Worm (Caenorhabditis elegans) whole organism, early embryonic: ENCODE data around the gene str-99.

Source experiments
- B0310.2 ChIP-seq: sonication (generic microtip); optimal IDR thresholded peaks from 2 replicates; lab custom pipeline; 2016; ENCODE audit warnings: mild to moderate bottlenecking, missing genetic modification characterization, missing compliant biosample characterization
- F13C5.2 ChIP-seq: sonication (generic microtip); optimal IDR thresholded peaks from 2 replicates; lab custom pipeline; 2017; ENCODE audit warnings: mild to moderate bottlenecking, missing genetic modification characterization, inconsistent platforms, missing compliant biosample characterization
- aly-1 ChIP-seq: sonication (generic microtip); optimal IDR thresholded peaks from 2 replicates; lab custom pipeline; 2016; ENCODE audit warnings: missing genetic modification characterization, missing compliant biosample characterization
- ama-1 ChIP-seq: fragments of 150-350 bp; optimal IDR thresholded peaks from 2 replicates; lab custom pipeline; 2014
- ceh-13 ChIP-seq: fragments of 200-800 bp; sonication (Bioruptor generic); optimal IDR thresholded peaks from 2 replicates; lab custom pipeline; 2018; ENCODE audit warnings: mild to moderate bottlenecking, missing genetic modification characterization, missing compliant biosample characterization
- ceh-36 ChIP-seq: sonication (generic microtip); optimal IDR thresholded peaks from 2 replicates; lab custom pipeline; 2016; ENCODE audit warnings: missing genetic modification characterization, inconsistent platforms, missing compliant biosample characterization
- ets-7 ChIP-seq: sonication (generic microtip); optimal IDR thresholded peaks from 2 replicates; lab custom pipeline; 2016; ENCODE audit warnings: missing genotype, missing genetic modification characterization, missing compliant biosample characterization
- flt-1 ChIP-seq: fragments of 200-800 bp; sonication (Bioruptor generic); IDR thresholded peaks from 2 replicates; pipeline ENCODE4 v1.3.6; 2022; ENCODE audit warnings: missing genetic modification characterization, missing compliant biosample characterization
- hmbx-1 ChIP-seq: sonication (generic microtip); optimal IDR thresholded peaks from 2 replicates; lab custom pipeline; 2016; ENCODE audit warnings: mild to moderate bottlenecking, missing genetic modification characterization, missing compliant biosample characterization
- hmg-4 ChIP-seq: fragments of 200-800 bp; sonication (Bioruptor generic); optimal IDR thresholded peaks from 2 replicates; lab custom pipeline; 2018; ENCODE audit warnings: mild to moderate bottlenecking, missing genetic modification characterization, missing compliant biosample characterization
- hnd-1 ChIP-seq: sonication (generic microtip); optimal IDR thresholded peaks from 2 replicates; lab custom pipeline; 2016; ENCODE audit warnings: missing genetic modification characterization, missing compliant biosample characterization
- pes-1 ChIP-seq: fragments of 200-800 bp; sonication (Bioruptor generic); IDR thresholded peaks from 2 replicates; pipeline ENCODE4 v1.3.6; 2022; ENCODE audit warnings: missing genetic modification reagents, missing genetic modification characterization, missing compliant biosample characterization
- scrt-1 ChIP-seq: fragments of 200-800 bp; sonication (Bioruptor generic); IDR thresholded peaks from 2 replicates; pipeline ENCODE4 v1.3.6; 2022; ENCODE audit warnings: missing genetic modification characterization, missing compliant biosample characterization
- sea-1 ChIP-seq: fragments of 200-800 bp; sonication (Bioruptor generic); conservative IDR thresholded peaks from 2 replicates; pipeline ENCODE4 v1.3.6; 2022; ENCODE audit warnings: missing genetic modification characterization, missing compliant biosample characterization
- tbx-11 ChIP-seq: fragments of 200-800 bp; sonication (Bioruptor generic); IDR thresholded peaks from 2 replicates; pipeline ENCODE4 v1.3.6; 2022; ENCODE audit warnings: missing genetic modification characterization, missing compliant biosample characterization
- tbx-37 ChIP-seq: fragments of 200-800 bp; sonication (Bioruptor generic); conservative IDR thresholded peaks from 2 replicates; pipeline ENCODE4 v1.3.6; 2022; ENCODE audit warnings: missing genetic modification reagents, missing genetic modification characterization, missing compliant biosample characterization
- tra-4 ChIP-seq: sonication (generic microtip); optimal IDR thresholded peaks from 2 replicates; lab custom pipeline; 2017; ENCODE audit warnings: missing genetic modification characterization, missing compliant biosample characterization

The str-99 gene

ce11 chrV:16139529-16139928 lies 18.8 kb downstream of the str-99 start, which contains the start of gene clc-11:
TSS of gene clc-11 (minus strand) at chrV:16139629.
- no peak for TF ChIP-seq B0310.2 (tag; lab: Kevin White, UChicago)
- TF ChIP-seq hmbx-1 (tag; lab: Kevin White, UChicago) = no peak
- no peak for TF ChIP-seq ceh-36 (tag; lab: Kevin White, UChicago)
- TF ChIP-seq tbx-37 = no peak
- no peak for TF ChIP-seq sea-1 (GFP tag; lab: Robert Waterston, UW)

- TF ChIP-seq sea-1 (GFP tag; lab: Robert Waterston, UW) (no peak), scrt-1 (GFP tag; lab: Robert Waterston, UW) (no peak)
Observed at ce11 chrV:16137043-16137442, 21.2 kb downstream of the str-99 start, which contains the start of gene F44G3.7. TSS of gene F44G3.7 (minus strand) at chrV:16137143.

ce11 chrV:16132705-16133104 lies 25.6 kb downstream of the str-99 start, which contains the start of gene fbxa-144:
TSS of gene fbxa-144 (minus strand) at chrV:16132805.
- TF ChIP-seq ceh-36 (tag; lab: Kevin White, UChicago) = no peak
- no peak for TF ChIP-seq tbx-11 (GFP tag; lab: Robert Waterston, UW)
- no peak for TF ChIP-seq ets-7 (tag; lab: Kevin White, UChicago)
- TF ChIP-seq hmg-4 (GFP tag; lab: Kevin White, UChicago) = no peak
- TF ChIP-seq hnd-1 (tag; lab: Kevin White, UChicago) = no peak
- no peak for TF ChIP-seq flt-1
- TF ChIP-seq B0310.2 (tag; lab: Kevin White, UChicago) = no peak
- no peak for TF ChIP-seq F13C5.2 (tag; lab: Kevin White, UChicago)
- no peak for TF ChIP-seq sea-1 (GFP tag; lab: Robert Waterston, UW)
- TF ChIP-seq ama-1 (lab: Kevin White, UChicago) = no peak
- TF ChIP-seq scrt-1 (GFP tag; lab: Robert Waterston, UW) = no peak
- TF ChIP-seq ceh-13 (GFP tag; lab: Kevin White, UChicago) = no peak
- TF ChIP-seq tra-4 (tag; lab: Kevin White, UChicago) = no peak
- TF ChIP-seq tbx-37 = no peak
- TF ChIP-seq pes-1 (GFP tag; lab: Robert Waterston, UW) = no peak
- no peak for TF ChIP-seq hmbx-1 (tag; lab: Kevin White, UChicago)
- no peak for TF ChIP-seq aly-1 (tag; lab: Kevin White, UChicago)

ce11 chrV:16132215-16132614 lies 26.1 kb downstream of the str-99 start:
- TF ChIP-seq hmg-4 (GFP tag; lab: Kevin White, UChicago) (no peak), F13C5.2 (tag; lab: Kevin White, UChicago) (no peak), scrt-1 (GFP tag; lab: Robert Waterston, UW) (no peak), ceh-13 (GFP tag; lab: Kevin White, UChicago) (no peak), pes-1 (GFP tag; lab: Robert Waterston, UW) (no peak), tbx-37 (no peak), sea-1 (GFP tag; lab: Robert Waterston, UW) (no peak), tra-4 (tag; lab: Kevin White, UChicago) (no peak), hnd-1 (tag; lab: Kevin White, UChicago) (no peak), aly-1 (tag; lab: Kevin White, UChicago) (no peak), hmbx-1 (tag; lab: Kevin White, UChicago) (no peak), ets-7 (tag; lab: Kevin White, UChicago) (no peak), tbx-11 (GFP tag; lab: Robert Waterston, UW) (no peak)

- no peak for TF ChIP-seq tra-4 (tag; lab: Kevin White, UChicago)
- no peak for TF ChIP-seq flt-1
- TF ChIP-seq ceh-13 (GFP tag; lab: Kevin White, UChicago) = no peak
Observed at ce11 chrV:16131249-16131648, 27.0 kb downstream of the str-99 start, which contains the start of gene fbxa-142. TSS of gene fbxa-142 (minus strand) at chrV:16131349.

ce11 chrV:16129116-16129515 lies 29.2 kb downstream of the str-99 start:
- TF ChIP-seq scrt-1 (GFP tag; lab: Robert Waterston, UW) (no peak), tbx-37 (no peak), tra-4 (tag; lab: Kevin White, UChicago) (no peak), hnd-1 (tag; lab: Kevin White, UChicago) (no peak), ceh-36 (tag; lab: Kevin White, UChicago) (no peak)

- TF ChIP-seq flt-1 (no peak), sea-1 (GFP tag; lab: Robert Waterston, UW) (no peak)
Observed at ce11 chrV:16127401-16127800, 30.9 kb downstream of the str-99 start, which contains the start of gene fbxa-143. TSS of gene fbxa-143 (minus strand) at chrV:16127501.

- TF ChIP-seq hmg-4 (GFP tag; lab: Kevin White, UChicago) = no peak
- TF ChIP-seq scrt-1 (GFP tag; lab: Robert Waterston, UW) = no peak
- TF ChIP-seq aly-1 (tag; lab: Kevin White, UChicago) = no peak
- no peak for TF ChIP-seq tbx-37
- no peak for TF ChIP-seq hmbx-1 (tag; lab: Kevin White, UChicago)
- no peak for TF ChIP-seq sea-1 (GFP tag; lab: Robert Waterston, UW)
- no peak for TF ChIP-seq ama-1 (lab: Kevin White, UChicago)
- no peak for TF ChIP-seq pes-1 (GFP tag; lab: Robert Waterston, UW)
- TF ChIP-seq F13C5.2 (tag; lab: Kevin White, UChicago) = no peak
- TF ChIP-seq B0310.2 (tag; lab: Kevin White, UChicago) = no peak
- TF ChIP-seq flt-1 = no peak
- no peak for TF ChIP-seq ceh-13 (GFP tag; lab: Kevin White, UChicago)
- TF ChIP-seq hnd-1 (tag; lab: Kevin White, UChicago) = no peak
- TF ChIP-seq ceh-36 (tag; lab: Kevin White, UChicago) = no peak
Observed at ce11 chrV:16124739-16125138, 33.6 kb downstream of the str-99 start, which contains the start of gene nhr-111. TSS of gene nhr-111 (minus strand) at chrV:16124839.
